Fruit fly (Drosophila melanogaster) whole organism, pupa: ENCODE data around the gene CG4770.

Experiments used
- CG10348 ChIP-seq: fragments of 200-800 bp; sonication (Bioruptor generic); IDR thresholded peaks from 2 replicates; pipeline ENCODE4 v1.3.6; 2022; ENCODE audit warnings: missing biosample characterization, missing genetic modification characterization
- CG12605 ChIP-seq: fragments of 200-800 bp; sonication (Bioruptor generic); IDR thresholded peaks from 2 replicates; pipeline ENCODE4 v1.3.6; 2022; ENCODE audit warnings: missing biosample characterization, missing genetic modification characterization
- CG13204 ChIP-seq: fragments of 200-800 bp; sonication (Bioruptor generic); optimal IDR thresholded peaks from 2 replicates; lab custom pipeline; 2018; ENCODE audit warnings: missing biosample characterization, mild to moderate bottlenecking, missing genetic modification characterization, moderate library complexity
- CG14655 ChIP-seq: fragments of 200-800 bp; sonication (Bioruptor generic); optimal IDR thresholded peaks from 3 replicates; lab custom pipeline; 2017; ENCODE audit warnings: mild to moderate bottlenecking, missing biosample characterization, missing genetic modification reagents, missing genetic modification characterization
- CG15710 ChIP-seq: fragments of 200-800 bp; sonication (Bioruptor generic); optimal IDR thresholded peaks from 2 replicates; lab custom pipeline; 2018; ENCODE audit warnings: missing biosample characterization, mild to moderate bottlenecking, missing genetic modification characterization, moderate library complexity
- CG17806 ChIP-seq: fragments of 200-800 bp; sonication (Bioruptor generic); optimal IDR thresholded peaks from 2 replicates; lab custom pipeline; 2018; ENCODE audit warnings: missing biosample characterization, mild to moderate bottlenecking, missing genetic modification characterization, moderate library complexity
- CG32121 ChIP-seq: fragments of 200-800 bp; sonication (Bioruptor generic); IDR thresholded peaks from 2 replicates; pipeline ENCODE4 v1.3.6; 2022; ENCODE audit warnings: missing biosample characterization, missing genetic modification characterization
- CG34367 ChIP-seq: fragments of 200-800 bp; sonication (Bioruptor generic); optimal IDR thresholded peaks from 2 replicates; lab custom pipeline; 2018; ENCODE audit warnings: missing biosample characterization, mild to moderate bottlenecking, missing genetic modification characterization
- CG4496 ChIP-seq: fragments of 200-800 bp; sonication (Bioruptor generic); IDR thresholded peaks from 3 replicates; pipeline ENCODE4 v1.3.6; 2022; ENCODE audit warnings: missing biosample characterization, missing genetic modification characterization
- CG8159 ChIP-seq: fragments of 200-800 bp; sonication (Bioruptor generic); optimal IDR thresholded peaks from 3 replicates; lab custom pipeline; 2018; ENCODE audit warnings: missing biosample characterization, mild to moderate bottlenecking, missing genetic modification characterization, moderate library complexity
- CG8301 ChIP-seq: fragments of 200-800 bp; sonication (Bioruptor generic); optimal IDR thresholded peaks from 2 replicates; lab custom pipeline; 2018; ENCODE audit warnings: missing biosample characterization, mild to moderate bottlenecking, missing genetic modification characterization
- CG9948 ChIP-seq: fragments of 200-800 bp; sonication (Bioruptor generic); optimal IDR thresholded peaks from 2 replicates; lab custom pipeline; 2018; ENCODE audit warnings: missing biosample characterization, mild to moderate bottlenecking, missing genetic modification characterization, moderate library complexity
- D1 ChIP-seq: fragments of 200-800 bp; sonication (Bioruptor generic); optimal IDR thresholded peaks from 2 replicates; lab custom pipeline; 2018; ENCODE audit warnings: missing biosample characterization, mild to moderate bottlenecking, missing genetic modification characterization, moderate library complexity
- EcR ChIP-seq: fragments of 200-800 bp; sonication (Bioruptor generic); optimal IDR thresholded peaks from 3 replicates; lab custom pipeline; 2019; ENCODE audit warnings: missing biosample characterization, missing genetic modification characterization, mild to moderate bottlenecking, moderate library complexity, missing genetic modification reagents
- Ets98B ChIP-seq: fragments of 200-800 bp; sonication (Bioruptor generic); IDR thresholded peaks from 2 replicates; pipeline ENCODE4 v1.3.6; 2022; ENCODE audit warnings: missing biosample characterization, missing genetic modification characterization
- Pif1A ChIP-seq: fragments of 200-800 bp; sonication (Bioruptor generic); optimal IDR thresholded peaks from 3 replicates; lab custom pipeline; 2016; ENCODE audit warnings: missing biosample characterization, missing genetic modification characterization
- Pif1B ChIP-seq: fragments of 200-800 bp; sonication (Bioruptor generic); optimal IDR thresholded peaks from 3 replicates; lab custom pipeline; 2016; ENCODE audit warnings: missing biosample characterization, missing genetic modification characterization
- Snoo ChIP-seq: fragments of 200-800 bp; sonication (Bioruptor generic); optimal IDR thresholded peaks from 3 replicates; lab custom pipeline; 2017; ENCODE audit warnings: missing biosample characterization, mild to moderate bottlenecking, missing genetic modification characterization, inconsistent platforms
- fd96Ca ChIP-seq: fragments of 200-800 bp; sonication (Bioruptor generic); IDR thresholded peaks from 3 replicates; pipeline ENCODE4 v1.3.6; 2022; ENCODE audit warnings: missing biosample characterization, missing genetic modification characterization
- gl ChIP-seq: fragments of 200-800 bp; sonication (Bioruptor generic); optimal IDR thresholded peaks from 2 replicates; lab custom pipeline; 2018; ENCODE audit warnings: missing biosample characterization, mild to moderate bottlenecking, missing genetic modification characterization
- rn ChIP-seq: fragments of 200-800 bp; sonication (Bioruptor generic); IDR thresholded peaks from 2 replicates; pipeline ENCODE4 v1.3.6; 2022; ENCODE audit warnings: missing biosample characterization, missing genetic modification characterization

Gene CG4770

dm6 chr3R:19905932-19906439 is 12.3 kb upstream of the CG4770 start:
- peak; percentile 83 for TF ChIP-seq Pif1A (GFP tag; lab: Kevin White, UChicago)
- peak; percentile 83 for TF ChIP-seq CG14655 (GFP tag; lab: Kevin White, UChicago)
- TF ChIP-seq CG8159 (tag; lab: Kevin White, UChicago), result peak; percentile 84
- peak; percentile 94 for TF ChIP-seq CG4496 (GFP tag; lab: Robert Waterston, UW)
- peak; percentile 77 for TF ChIP-seq CG12605 (GFP tag; lab: Robert Waterston, UW)
- TF ChIP-seq Ets98B, result peak; percentile 83
- peak; percentile 82 for TF ChIP-seq CG34367
- TF ChIP-seq fd96Ca (GFP tag; lab: Robert Waterston, UW), result peak; percentile 92
- TF ChIP-seq CG10348 (GFP tag; lab: Robert Waterston, UW), result no peak; the same call in 1 of the 2 replicates
- TF ChIP-seq CG13204, result peak; percentile 57
- no peak; the same call in 1 of the 2 replicates for TF ChIP-seq rn (GFP tag; lab: Robert Waterston, UW)
- peak; percentile 87 for TF ChIP-seq Snoo (tag; lab: Kevin White, UChicago)
- peak; percentile 49 for TF ChIP-seq EcR (GFP tag; lab: Kevin White, UChicago)
- TF ChIP-seq Pif1B (GFP tag; lab: Kevin White, UChicago), result peak; percentile 69
- TF ChIP-seq CG8301 (tag; lab: Kevin White, UChicago), result peak; percentile 78
- peak; percentile 78 for TF ChIP-seq CG17806
- TF ChIP-seq gl (tag; lab: Kevin White, UChicago), result peak; percentile 74
- peak; percentile 78 for TF ChIP-seq CG9948 (tag; lab: Kevin White, UChicago)
- peak; percentile 91 for TF ChIP-seq CG32121
- TF ChIP-seq CG15710 (tag; lab: Kevin White, UChicago), result peak; percentile 85
- no peak for TF ChIP-seq D1 (tag; lab: Kevin White, UChicago)

dm6 chr3R:19908863-19909343 is 9.4 kb upstream of the CG4770 start:
- TF ChIP-seq CG8159 (tag; lab: Kevin White, UChicago) (peak; percentile 81), fd96Ca (GFP tag; lab: Robert Waterston, UW) (peak; percentile 90), CG12605 (GFP tag; lab: Robert Waterston, UW) (peak; percentile 77), EcR (GFP tag; lab: Kevin White, UChicago) (no peak), CG32121 (peak; percentile 68; the same call in 1 of the 2 replicates), Pif1B (GFP tag; lab: Kevin White, UChicago) (peak; percentile 85), rn (GFP tag; lab: Robert Waterston, UW) (peak; percentile 52), CG10348 (GFP tag; lab: Robert Waterston, UW) (peak; percentile 49; the same call in 1 of the 2 replicates), CG14655 (GFP tag; lab: Kevin White, UChicago) (peak; percentile 81), Snoo (tag; lab: Kevin White, UChicago) (peak; percentile 82), D1 (tag; lab: Kevin White, UChicago) (no peak), CG34367 (peak; percentile 69), CG15710 (tag; lab: Kevin White, UChicago) (peak; percentile 75), CG9948 (tag; lab: Kevin White, UChicago) (peak; percentile 68), CG13204 (peak; percentile 10), CG8301 (tag; lab: Kevin White, UChicago) (peak; percentile 75), CG17806 (peak; percentile 76), gl (tag; lab: Kevin White, UChicago) (no peak), Ets98B (peak; percentile 90), CG4496 (GFP tag; lab: Robert Waterston, UW) (peak; percentile 89), Pif1A (GFP tag; lab: Kevin White, UChicago) (peak; percentile 83)

- no peak for TF ChIP-seq CG8301 (tag; lab: Kevin White, UChicago)
- TF ChIP-seq CG13204, result no peak
- TF ChIP-seq EcR (GFP tag; lab: Kevin White, UChicago), result no peak
- no peak for TF ChIP-seq rn (GFP tag; lab: Robert Waterston, UW)
- no peak for TF ChIP-seq Snoo (tag; lab: Kevin White, UChicago)
- TF ChIP-seq Pif1A (GFP tag; lab: Kevin White, UChicago), result no peak
- TF ChIP-seq Pif1B (GFP tag; lab: Kevin White, UChicago), result no peak
- TF ChIP-seq fd96Ca (GFP tag; lab: Robert Waterston, UW), result no peak
- no peak for TF ChIP-seq CG17806
- no peak for TF ChIP-seq Ets98B
- TF ChIP-seq gl (tag; lab: Kevin White, UChicago), result no peak
- TF ChIP-seq D1 (tag; lab: Kevin White, UChicago), result no peak
- TF ChIP-seq, all 21 proteins: peak for 0
Observed at dm6 chr3R:19909541-19910182, 8.6 kb upstream of the CG4770 start.

dm6 chr3R:19910302-19911029 is 7.8 kb upstream of the CG4770 start:
- TF ChIP-seq CG15710 (tag; lab: Kevin White, UChicago) (no peak), Pif1B (GFP tag; lab: Kevin White, UChicago) (peak; percentile 40), CG14655 (GFP tag; lab: Kevin White, UChicago) (peak; percentile 45), CG17806 (no peak), gl (tag; lab: Kevin White, UChicago) (peak; percentile 36), CG32121 (no peak), rn (GFP tag; lab: Robert Waterston, UW) (no peak), CG12605 (GFP tag; lab: Robert Waterston, UW) (no peak), Pif1A (GFP tag; lab: Kevin White, UChicago) (peak; percentile 45), CG13204 (no peak), EcR (GFP tag; lab: Kevin White, UChicago) (peak; percentile 52), CG8301 (tag; lab: Kevin White, UChicago) (peak; percentile 2), CG10348 (GFP tag; lab: Robert Waterston, UW) (no peak), Snoo (tag; lab: Kevin White, UChicago) (no peak), Ets98B (no peak), D1 (tag; lab: Kevin White, UChicago) (no peak), CG8159 (tag; lab: Kevin White, UChicago) (no peak)
